Worm (Caenorhabditis elegans) whole organism, L4 larva: ENCODE results near the gene F52G2.3.

ENCODE experiments used
- Y5F2A.4 ChIP-seq: fragments of 200-800 bp; sonication (Bioruptor generic); optimal IDR thresholded peaks from 2 replicates; lab custom pipeline; 2018; ENCODE audit warnings: mild to moderate bottlenecking, missing genetic modification characterization, missing compliant biosample characterization
- lim-7 ChIP-seq: fragments of 200-800 bp; sonication (Bioruptor generic); IDR thresholded peaks from 2 replicates; pipeline ENCODE4 v1.3.6; 2022; ENCODE audit warnings: missing genetic modification characterization, missing compliant biosample characterization
- nhr-42 ChIP-seq: fragments of 200-800 bp; sonication (Bioruptor generic); IDR thresholded peaks from 2 replicates; pipeline ENCODE4 v1.3.6; 2022; ENCODE audit warnings: missing genetic modification characterization, missing compliant biosample characterization
- spr-3 ChIP-seq: fragments of 200-800 bp; sonication (Bioruptor generic); optimal IDR thresholded peaks from 2 replicates; lab custom pipeline; 2018; ENCODE audit warnings: mild to moderate bottlenecking, missing genetic modification characterization, missing compliant biosample characterization

- TF ChIP-seq lim-7 (GFP tag; lab: Robert Waterston, UW) (no peak), spr-3 (GFP tag; lab: Kevin White, UChicago) (no peak), nhr-42 (no peak), Y5F2A.4 (no peak)
Observed at ce11 chrIV:13508924-13509323, 39.1 kb downstream of the F52G2.3 start, which contains the start of gene afmd-2.
